Fruit fly (Drosophila melanogaster) whole organism, wandering third instar larva: ENCODE measurements around the gene cv.

Source experiments
- Abd-B ChIP-seq: fragments of >200 bp; optimal IDR thresholded peaks from 2 replicates; lab custom pipeline; 2017; ENCODE audit warnings: missing biosample characterization, missing genetic modification characterization
- dl ChIP-seq, 2 experiments: fragments of 175-275, 200-275 bp in 1 of 2; fragments of 200-275 bp in 1 of 2; sonication (Bioruptor generic); optimal IDR thresholded peaks; lab custom pipeline; 2018; ENCODE audit warnings: mild to moderate bottlenecking in 2 of 2, missing biosample characterization in 2 of 2, missing genetic modification characterization in 2 of 2, moderate library complexity in 2 of 2; ENCODE audit not compliant: partially characterized antibody in 2 of 2, insufficient read depth in 1 of 2
- dmrt93B ChIP-seq: fragments of 200-800 bp; sonication (Bioruptor generic); optimal IDR thresholded peaks from 2 replicates; lab custom pipeline; 2018; ENCODE audit warnings: missing biosample characterization, mild to moderate bottlenecking, missing genetic modification characterization
- h ChIP-seq: fragments of 200-800 bp; sonication (Bioruptor generic); optimal IDR thresholded peaks from 3 replicates; lab custom pipeline; 2016; ENCODE audit warnings: missing biosample characterization, mild to moderate bottlenecking, missing genetic modification characterization

DNA sequence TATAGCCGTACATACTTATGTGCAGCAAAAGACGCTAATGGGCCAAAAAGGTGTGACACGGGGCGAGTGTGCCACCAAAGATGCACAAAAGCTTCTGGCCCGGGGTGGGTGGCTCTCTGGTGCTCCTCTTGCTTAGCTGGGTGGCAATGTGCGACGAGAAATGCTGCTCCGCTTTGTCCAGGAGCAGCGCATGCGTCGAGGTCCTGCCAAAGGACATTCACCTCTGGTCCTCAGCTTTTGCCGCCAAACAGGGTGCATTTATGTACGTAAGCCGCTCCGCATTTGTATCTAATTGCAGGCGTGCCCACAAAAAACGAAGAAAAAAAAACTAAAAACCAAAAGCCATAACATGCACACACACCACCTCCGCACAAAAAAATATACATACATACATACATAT lies 40.4 kb upstream of the cv start:
- TF ChIP-seq dl (GFP tag; optimal IDR thresholded peaks at IDR 0.05; lab: Kevin White, UChicago; ENCODE audit: insufficient read depth in 1 of 2, partially characterized antibody in 2 of 2) (no peak), Abd-B (GFP tag; lab: Kevin White, UChicago) (no peak), h (GFP tag; lab: Kevin White, UChicago) (no peak), dmrt93B (GFP tag; lab: Kevin White, UChicago) (no peak)
